Worm (Caenorhabditis elegans) whole organism, late embryonic: ENCODE results near the gene srh-113.

Experiments
- C08G9.2 ChIP-seq: sonication (generic microtip); optimal IDR thresholded peaks from 2 replicates; lab custom pipeline; 2016; ENCODE audit warnings: mild to moderate bottlenecking, missing genetic modification characterization, moderate library complexity, missing compliant biosample characterization
- F13H6.1 ChIP-seq: sonication (generic microtip); optimal IDR thresholded peaks from 2 replicates; lab custom pipeline; 2016; ENCODE audit warnings: missing genetic modification characterization, missing compliant biosample characterization
- K09A11.1 ChIP-seq: sonication (generic microtip); optimal IDR thresholded peaks from 2 replicates; lab custom pipeline; 2017; ENCODE audit warnings: antibody characterized with exemption, mild to moderate bottlenecking, missing genetic modification characterization, missing compliant biosample characterization; ENCODE audit not compliant: insufficient read depth
- ceh-14 ChIP-seq: sonication (generic microtip); optimal IDR thresholded peaks from 2 replicates; lab custom pipeline; 2016; ENCODE audit warnings: missing genotype, missing genetic modification characterization, missing compliant biosample characterization
- ceh-30 ChIP-seq: fragments of 150-350 bp; optimal IDR thresholded peaks from 2 replicates; lab custom pipeline; 2014; ENCODE audit warnings: missing biosample characterization, missing genetic modification characterization
- ceh-31 ChIP-seq: sonication (generic microtip); optimal IDR thresholded peaks from 2 replicates; lab custom pipeline; 2016; ENCODE audit warnings: missing genetic modification characterization, missing compliant biosample characterization
- ceh-34 ChIP-seq: sonication (generic microtip); optimal IDR thresholded peaks from 2 replicates; lab custom pipeline; 2016; ENCODE audit warnings: mild to moderate bottlenecking, missing genetic modification characterization, missing compliant biosample characterization
- ceh-45 ChIP-seq: fragments of 200-800 bp; sonication (Bioruptor generic); IDR thresholded peaks from 2 replicates; pipeline ENCODE4 v1.3.6; 2022; ENCODE audit warnings: missing genetic modification reagents, missing genetic modification characterization, missing compliant biosample characterization
- ceh-48 ChIP-seq: sonication (generic microtip); optimal IDR thresholded peaks from 2 replicates; lab custom pipeline; 2016; ENCODE audit warnings: missing genetic modification characterization, inconsistent platforms, missing compliant biosample characterization
- ceh-6 ChIP-seq: fragments of 200-800 bp; sonication (Bioruptor generic); optimal IDR thresholded peaks from 2 replicates; lab custom pipeline; 2018; ENCODE audit warnings: mild to moderate bottlenecking, missing genetic modification characterization, missing compliant biosample characterization
- ceh-9 ChIP-seq: sonication (generic microtip); optimal IDR thresholded peaks from 2 replicates; lab custom pipeline; 2016; ENCODE audit warnings: mild to moderate bottlenecking, missing genetic modification characterization, inconsistent platforms, missing compliant biosample characterization
- elt-4 ChIP-seq: sonication (generic microtip); optimal IDR thresholded peaks from 2 replicates; lab custom pipeline; 2016; ENCODE audit warnings: missing genetic modification characterization, missing compliant biosample characterization
- eyg-1 ChIP-seq: sonication (generic microtip); optimal IDR thresholded peaks from 2 replicates; lab custom pipeline; 2016; ENCODE audit warnings: missing genotype, missing genetic modification characterization, missing compliant biosample characterization
- fax-1 ChIP-seq: sonication (generic microtip); optimal IDR thresholded peaks from 2 replicates; lab custom pipeline; 2016; ENCODE audit warnings: missing genotype, missing genetic modification characterization, missing compliant biosample characterization
- fkh-10 ChIP-seq: fragments of 150-350 bp; optimal IDR thresholded peaks from 2 replicates; lab custom pipeline; 2014; ENCODE audit warnings: missing biosample characterization, missing genetic modification reagents, missing genetic modification characterization
- fkh-6 ChIP-seq: sonication (generic microtip); optimal IDR thresholded peaks from 2 replicates; lab custom pipeline; 2016; ENCODE audit warnings: missing genetic modification characterization, missing compliant biosample characterization
- hlh-15 ChIP-seq: sonication (generic microtip); optimal IDR thresholded peaks from 2 replicates; lab custom pipeline; 2016; ENCODE audit warnings: missing genetic modification characterization, missing compliant biosample characterization
- hlh-30 ChIP-seq: sonication (generic microtip); optimal IDR thresholded peaks from 2 replicates; lab custom pipeline; 2017; ENCODE audit warnings: antibody characterized with exemption, missing genetic modification characterization, missing compliant biosample characterization; ENCODE audit not compliant: insufficient read depth
- hlh-6 ChIP-seq: sonication (generic microtip); optimal IDR thresholded peaks from 2 replicates; lab custom pipeline; 2016; ENCODE audit warnings: missing genotype, missing genetic modification characterization, missing compliant biosample characterization
- lim-6 ChIP-seq: sonication (generic microtip); optimal IDR thresholded peaks from 2 replicates; lab custom pipeline; 2016; ENCODE audit warnings: missing genetic modification characterization, missing compliant biosample characterization
- madf-2 ChIP-seq: sonication (generic microtip); optimal IDR thresholded peaks from 2 replicates; lab custom pipeline; 2017; ENCODE audit warnings: missing genetic modification characterization, missing compliant biosample characterization
- mec-3 ChIP-seq: sonication (generic microtip); optimal IDR thresholded peaks from 2 replicates; lab custom pipeline; 2016; ENCODE audit warnings: borderline replicate concordance, missing genetic modification characterization, missing compliant biosample characterization
- nhr-11 ChIP-seq: fragments of 150-350 bp; optimal IDR thresholded peaks from 2 replicates; lab custom pipeline; 2014; ENCODE audit warnings: missing biosample characterization, missing genetic modification characterization
- npax-4 ChIP-seq: sonication (generic microtip); optimal IDR thresholded peaks from 2 replicates; lab custom pipeline; 2016; ENCODE audit warnings: missing genetic modification characterization, missing compliant biosample characterization
- pag-3 ChIP-seq: sonication (generic microtip); optimal IDR thresholded peaks from 2 replicates; lab custom pipeline; 2016; ENCODE audit warnings: missing compliant biosample characterization, missing genetic modification characterization, borderline replicate concordance
- pat-9 ChIP-seq: fragments of 200-800 bp; sonication (Bioruptor generic); optimal IDR thresholded peaks from 2 replicates; lab custom pipeline; 2018; ENCODE audit warnings: mild to moderate bottlenecking, missing genetic modification characterization, moderate library complexity, missing compliant biosample characterization
- pha-4 ChIP-seq: fragments of 150-350 bp; optimal IDR thresholded peaks from 2 replicates; lab custom pipeline; 2018; ENCODE audit warnings: missing biosample characterization, missing genetic modification reagents, missing genetic modification characterization
- pros-1 ChIP-seq: fragments of 150-350 bp; optimal IDR thresholded peaks from 2 replicates; lab custom pipeline; 2014; ENCODE audit warnings: missing biosample characterization, missing genetic modification reagents, missing genetic modification characterization
- ref-2 ChIP-seq: sonication (generic microtip); optimal IDR thresholded peaks from 2 replicates; lab custom pipeline; 2016; ENCODE audit warnings: missing genetic modification characterization, missing compliant biosample characterization
- rnt-1 ChIP-seq: sonication (generic microtip); optimal IDR thresholded peaks from 2 replicates; lab custom pipeline; 2016; ENCODE audit warnings: missing genetic modification characterization, missing compliant biosample characterization
- sdc-2 ChIP-seq: sonication (generic microtip); optimal IDR thresholded peaks from 2 replicates; lab custom pipeline; 2016; ENCODE audit warnings: missing genotype, missing genetic modification characterization, missing compliant biosample characterization
- sox-2 ChIP-seq: fragments of 200-800 bp; sonication (Bioruptor generic); IDR thresholded peaks from 2 replicates; pipeline ENCODE4 v1.3.6; 2022; ENCODE audit warnings: missing genetic modification reagents, missing genetic modification characterization, missing compliant biosample characterization
- tbx-2 ChIP-seq: sonication (generic microtip); optimal IDR thresholded peaks from 2 replicates; lab custom pipeline; 2016; ENCODE audit warnings: missing genetic modification characterization, missing compliant biosample characterization
- tbx-7 ChIP-seq: sonication (generic microtip); optimal IDR thresholded peaks from 2 replicates; lab custom pipeline; 2016; ENCODE audit warnings: missing genotype, missing genetic modification characterization, missing compliant biosample characterization
- ttx-3 ChIP-seq: sonication (generic microtip); optimal IDR thresholded peaks from 2 replicates; lab custom pipeline; 2016; ENCODE audit warnings: missing genetic modification reagents, missing genetic modification characterization, missing compliant biosample characterization
- unc-3 ChIP-seq, 2 experiments: fragments of 200-800 bp in 1 of 2; sonication (Bioruptor generic) in 1 of 2; sonication (generic microtip) in 1 of 2; conservative IDR thresholded peaks in 1 of 2; optimal IDR thresholded peaks in 1 of 2; 2 replicates each; pipeline versions ENCODE4 v1.3.6 to Lab custom; 2016 to 2022; ENCODE audit warnings: missing compliant biosample characterization in 2 of 2, missing genetic modification characterization in 2 of 2, missing genetic modification reagents in 1 of 2
- unc-86 ChIP-seq: sonication (generic microtip); optimal IDR thresholded peaks from 2 replicates; lab custom pipeline; 2016; ENCODE audit warnings: missing genetic modification characterization, missing compliant biosample characterization

The srh-113 gene

ce11 chrV:17198926-17199325 is 13.9 kb upstream of the srh-113 start, which contains the start of gene srz-96:
Gene srz-96, plus strand, starts transcription at chrV:17199226.
- TF ChIP-seq ref-2 (tag; lab: Kevin White, UChicago) (no peak), K09A11.1 (tag; lab: Kevin White, UChicago) (no peak)

- TF ChIP-seq sdc-2 (tag; lab: Kevin White, UChicago) (no peak), ceh-45 (GFP tag; lab: Robert Waterston, UW) (no peak), hlh-15 (no peak), pros-1 (tag; lab: Kevin White, UChicago) (no peak), unc-86 (tag; lab: Kevin White, UChicago) (no peak), fkh-10 (GFP tag; lab: Kevin White, UChicago) (no peak), lim-6 (tag; lab: Kevin White, UChicago) (no peak), ceh-34 (tag; lab: Kevin White, UChicago) (no peak), ref-2 (tag; lab: Kevin White, UChicago) (no peak), madf-2 (no peak), elt-4 (tag; lab: Kevin White, UChicago) (no peak), tbx-7 (tag; lab: Kevin White, UChicago) (no peak), hlh-6 (tag; lab: Kevin White, UChicago) (no peak), F13H6.1 (tag; lab: Kevin White, UChicago) (no peak), npax-4 (tag; lab: Kevin White, UChicago) (no peak), tbx-2 (tag; lab: Kevin White, UChicago) (no peak)
- TF ChIP-seq, all 69 proteins: peak for 0
Measured at ce11 chrV:17201847-17202246, 11.0 kb upstream of the srh-113 start, which contains the start of gene Y68A4A.10. Gene Y68A4A.10, plus strand, starts transcription at chrV:17202147.

- TF ChIP-seq ceh-9 (no peak), unc-3 (GFP tag; conservative IDR thresholded peaks at IDR 0.05; lab: Robert Waterston, UW) (no peak), unc-3 (tag; optimal IDR thresholded peaks at IDR 0.05; lab: Kevin White, UChicago) (no peak), ceh-6 (GFP tag; lab: Kevin White, UChicago) (no peak), F13H6.1 (tag; lab: Kevin White, UChicago) (no peak), ceh-30 (no peak), rnt-1 (tag; lab: Kevin White, UChicago) (no peak), sox-2 (GFP tag; lab: Robert Waterston, UW) (no peak), eyg-1 (no peak), pha-4 (tag; lab: Kevin White, UChicago) (no peak), C08G9.2 (tag; lab: Kevin White, UChicago) (no peak)
Measured at ce11 chrV:17206469-17206868, 6.4 kb upstream of the srh-113 start.

- no peak for TF ChIP-seq fax-1 (tag; lab: Kevin White, UChicago)
- no peak for TF ChIP-seq ceh-31 (tag; lab: Kevin White, UChicago)
Measured at ce11 chrV:17208045-17208444, 4.8 kb upstream of the srh-113 start, which contains the start of gene Y68A4A.13. Gene Y68A4A.13, minus strand, starts transcription at chrV:17208145.

- TF ChIP-seq elt-4 (tag; lab: Kevin White, UChicago), result no peak
- TF ChIP-seq pag-3 (tag; lab: Kevin White, UChicago), result peak; percentile 59
Measured at ce11 chrV:17211989-17212731, 683 bp upstream of the srh-113 start, which contains the start of gene srh-236. Gene srh-236, minus strand, starts transcription at chrV:17212039.

- TF ChIP-seq fkh-6 (tag; lab: Kevin White, UChicago), result no peak
- TF ChIP-seq mec-3 (tag; lab: Kevin White, UChicago), result no peak
- no peak for TF ChIP-seq C08G9.2 (tag; lab: Kevin White, UChicago)
- no peak for TF ChIP-seq ceh-48 (tag; lab: Kevin White, UChicago)
- TF ChIP-seq fkh-10 (GFP tag; lab: Kevin White, UChicago), result no peak
- no peak for TF ChIP-seq ceh-14 (tag; lab: Kevin White, UChicago)
- no peak for TF ChIP-seq pros-1 (tag; lab: Kevin White, UChicago)
- TF ChIP-seq pat-9 (tag; lab: Kevin White, UChicago), result no peak
- TF ChIP-seq ttx-3 (tag; lab: Kevin White, UChicago), result no peak
- no peak for TF ChIP-seq ceh-6 (GFP tag; lab: Kevin White, UChicago)
- no peak for TF ChIP-seq hlh-30
- no peak for TF ChIP-seq K09A11.1 (tag; lab: Kevin White, UChicago)
- TF ChIP-seq nhr-11 (tag; lab: Kevin White, UChicago), result no peak
- no peak for TF ChIP-seq madf-2
- TF ChIP-seq, all 69 proteins: peak for 0
Measured at ce11 chrV:17215602-17216001, 2.8 kb downstream of the srh-113 start.
